Worm (Caenorhabditis elegans): Measurements from ENCODE around the gene srh-201.

- TF ChIP-seq T07F8.4 (tag; optimal IDR thresholded peaks at IDR 0.05) (no peak), sea-2 (GFP tag; IDR thresholded peaks at IDR 0.05) (no peak), lin-40 (tag; optimal IDR thresholded peaks at IDR 0.05) (no peak), rec-8 (tag; optimal IDR thresholded peaks at IDR 0.05) (no peak), aptf-2 (GFP tag; conservative IDR thresholded peaks at IDR 0.05) (no peak), snpc-4 (GFP tag; optimal IDR thresholded peaks at IDR 0.05) (no peak), snpc-4 (tag; optimal IDR thresholded peaks at IDR 0.05) (no peak), efl-1 (GFP tag; optimal IDR thresholded peaks at IDR 0.05) (no peak), unc-62 (GFP tag; optimal IDR thresholded peaks at IDR 0.05) (no peak), nhr-90 (tag; optimal IDR thresholded peaks at IDR 0.05) (no peak), xnd-1 (tag; optimal IDR thresholded peaks at IDR 0.05) (no peak)
Measured at ce11 chrV:8980845-8981244, 32.8 kb downstream of the srh-201 start, which contains the start of gene str-84.

All from whole organism, young adult.